Fruit fly (Drosophila melanogaster) whole organism, prepupa: ENCODE measurements around the gene Alms1b.
A peak's percentile ranks its signal among the peaks of the same experiment; 100 is the strongest.

Experiments
- Blimp-1 ChIP-seq: fragments of 200-800 bp; sonication (Bioruptor generic); optimal IDR thresholded peaks from 3 replicates; lab custom pipeline; 2017; ENCODE audit warnings: missing biosample characterization, missing genetic modification characterization, mild to moderate bottlenecking, moderate library complexity, missing genetic modification reagents
- CG10631 ChIP-seq: fragments of 200-800 bp; sonication (Bioruptor generic); optimal IDR thresholded peaks from 2 replicates; lab custom pipeline; 2016; ENCODE audit warnings: missing biosample characterization, missing genetic modification characterization
- CG11294 ChIP-seq: fragments of 200-800 bp; sonication (Bioruptor generic); IDR thresholded peaks from 2 replicates; pipeline ENCODE4 v1.3.6; 2022; ENCODE audit warnings: missing biosample characterization, missing genetic modification characterization
- CG11762 ChIP-seq: fragments of 200-800 bp; sonication (Bioruptor generic); optimal IDR thresholded peaks from 3 replicates; lab custom pipeline; 2016; ENCODE audit warnings: missing biosample characterization, missing genetic modification characterization; ENCODE audit not compliant: insufficient read depth
- CG11902 ChIP-seq: fragments of 200-800 bp; sonication (Bioruptor generic); optimal IDR thresholded peaks from 3 replicates; lab custom pipeline; 2016; ENCODE audit warnings: missing biosample characterization, missing genetic modification characterization
- CG15336 ChIP-seq: fragments of 200-800 bp; sonication (Bioruptor generic); IDR thresholded peaks from 2 replicates; pipeline ENCODE4 v1.3.6; 2022; ENCODE audit warnings: missing biosample characterization, missing genetic modification characterization
- CG1621 ChIP-seq: fragments of 200-800 bp; sonication (Bioruptor generic); optimal IDR thresholded peaks from 3 replicates; lab custom pipeline; 2018; ENCODE audit warnings: missing biosample characterization, mild to moderate bottlenecking, missing genetic modification characterization
- CG16779 ChIP-seq: fragments of 200-800 bp; sonication (Bioruptor generic); optimal IDR thresholded peaks from 3 replicates; lab custom pipeline; 2017; ENCODE audit warnings: missing biosample characterization, mild to moderate bottlenecking, missing genetic modification characterization
- CG3032 ChIP-seq: fragments of 200-800 bp; optimal IDR thresholded peaks from 2 replicates; lab custom pipeline; 2019; ENCODE audit warnings: missing biosample characterization, mild to moderate bottlenecking, missing genetic modification characterization, moderate library complexity
- CG31627 ChIP-seq: fragments of 200-800 bp; sonication (Bioruptor generic); optimal IDR thresholded peaks from 3 replicates; lab custom pipeline; 2016; ENCODE audit warnings: missing biosample characterization, missing genetic modification characterization
- CG6276 ChIP-seq: fragments of 200-800 bp; sonication (Bioruptor generic); optimal IDR thresholded peaks from 2 replicates; lab custom pipeline; 2017; ENCODE audit warnings: missing biosample characterization, mild to moderate bottlenecking, missing genetic modification characterization
- CG6808 ChIP-seq: fragments of 200-800 bp; sonication (Bioruptor generic); optimal IDR thresholded peaks from 3 replicates; lab custom pipeline; 2017; ENCODE audit warnings: missing biosample characterization, missing genetic modification characterization, mild to moderate bottlenecking, moderate library complexity, missing genetic modification reagents
- CG6854 ChIP-seq: fragments of 200-800 bp; sonication (Bioruptor generic); optimal IDR thresholded peaks from 2 replicates; lab custom pipeline; 2017; ENCODE audit warnings: missing biosample characterization, mild to moderate bottlenecking, missing genetic modification characterization
- Eip78C ChIP-seq: fragments of 200-800 bp; sonication (Bioruptor generic); peaks from one replicate; lab custom pipeline; 2016; ENCODE audit warnings: missing biosample characterization, missing genetic modification characterization
- Ets21C ChIP-seq: fragments of 200-800 bp; sonication (Bioruptor generic); optimal IDR thresholded peaks from 3 replicates; lab custom pipeline; 2016; ENCODE audit warnings: missing biosample characterization, missing genetic modification characterization
- Ets96B ChIP-seq: fragments of 200-800 bp; optimal IDR thresholded peaks from 2 replicates; lab custom pipeline; 2019; ENCODE audit warnings: missing biosample characterization, mild to moderate bottlenecking, missing genetic modification characterization, moderate library complexity
- Hr4 ChIP-seq: fragments of 200-800 bp; sonication (Bioruptor generic); optimal IDR thresholded peaks from 3 replicates; lab custom pipeline; 2016; ENCODE audit warnings: missing biosample characterization, missing genetic modification characterization
- OdsH ChIP-seq: fragments of 200-800 bp; sonication (Bioruptor generic); optimal IDR thresholded peaks from 3 replicates; lab custom pipeline; 2016; ENCODE audit warnings: missing biosample characterization, missing genetic modification characterization
- Sox14 ChIP-seq: fragments of 200-800 bp; sonication (Bioruptor generic); optimal IDR thresholded peaks from 3 replicates; lab custom pipeline; 2016; ENCODE audit warnings: missing biosample characterization, missing genetic modification characterization
- achi ChIP-seq: fragments of 200-800 bp; sonication (Bioruptor generic); optimal IDR thresholded peaks from 3 replicates; lab custom pipeline; 2016; ENCODE audit warnings: missing biosample characterization, missing genetic modification characterization
- cyc ChIP-seq: fragments of 200-800 bp; sonication (Bioruptor generic); optimal IDR thresholded peaks from 3 replicates; lab custom pipeline; 2016; ENCODE audit warnings: missing biosample characterization, missing genetic modification characterization
- esn ChIP-seq: fragments of 200-800 bp; sonication (Bioruptor generic); optimal IDR thresholded peaks from 2 replicates; lab custom pipeline; 2016; ENCODE audit warnings: missing biosample characterization, mild to moderate bottlenecking, missing genetic modification characterization, moderate library complexity
- lz ChIP-seq: fragments of 200-800 bp; sonication (Bioruptor generic); optimal IDR thresholded peaks from 3 replicates; lab custom pipeline; 2016; ENCODE audit warnings: missing biosample characterization, missing genetic modification characterization
- net ChIP-seq: fragments of 200-800 bp; sonication (Bioruptor generic); optimal IDR thresholded peaks from 3 replicates; lab custom pipeline; 2016; ENCODE audit warnings: missing biosample characterization, missing genetic modification characterization
- salr ChIP-seq, 2 experiments: fragments of 200-800 bp; sonication (Bioruptor generic); optimal IDR thresholded peaks; 3 replicates each; lab custom pipeline; 2016 to 2018; ENCODE audit warnings: missing biosample characterization in 2 of 2, missing genetic modification characterization in 2 of 2, mild to moderate bottlenecking in 1 of 2
- spab ChIP-seq: fragments of 200-800 bp; sonication (Bioruptor generic); optimal IDR thresholded peaks from 2 replicates; lab custom pipeline; 2017; ENCODE audit warnings: missing biosample characterization, mild to moderate bottlenecking, missing genetic modification characterization, missing genetic modification reagents
- ss ChIP-seq, 2 experiments: fragments of 200-800 bp; sonication (Bioruptor generic); optimal IDR thresholded peaks; 2 replicates in 1 of 2; 3 replicates in 1 of 2; lab custom pipeline; 2017 to 2018; ENCODE audit warnings: mild to moderate bottlenecking in 2 of 2, missing biosample characterization in 2 of 2, missing genetic modification characterization in 2 of 2, moderate library complexity in 1 of 2
- svp ChIP-seq: fragments of 200-800 bp; sonication (Bioruptor generic); peaks from one replicate; lab custom pipeline; 2016; ENCODE audit warnings: missing biosample characterization, missing genetic modification characterization
- topi ChIP-seq: fragments of 200-800 bp; sonication (Bioruptor generic); optimal IDR thresholded peaks from 3 replicates; lab custom pipeline; 2016; ENCODE audit warnings: missing biosample characterization, missing genetic modification characterization
- vri ChIP-seq: fragments of 200-800 bp; sonication (Bioruptor generic); optimal IDR thresholded peaks from 3 replicates; lab custom pipeline; 2016; ENCODE audit warnings: missing biosample characterization, mild to moderate bottlenecking, missing genetic modification characterization

Alms1b gene

DNA sequence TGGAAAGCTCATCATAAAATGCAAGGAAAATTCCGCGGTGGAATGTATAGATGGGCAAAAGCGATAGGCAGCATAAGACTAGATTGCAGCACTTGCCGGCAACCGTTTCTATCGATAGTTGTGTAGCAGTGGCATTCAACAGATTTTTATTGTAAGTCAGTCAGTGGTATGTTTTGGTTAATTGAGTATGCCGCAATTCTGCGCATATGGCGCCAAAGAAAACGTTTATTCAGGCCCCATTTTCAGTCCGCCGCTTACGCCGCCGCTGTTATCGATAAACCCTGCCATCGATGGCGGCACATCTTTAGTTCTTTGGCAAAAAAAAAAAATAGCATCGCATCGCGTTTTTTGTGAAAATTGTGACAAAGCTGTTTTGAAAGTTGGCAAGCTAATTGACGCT, 19.0 kb upstream of the Alms1b start, which contains the start of the genes Cbp80 and Torsin:
Gene Cbp80, plus strand, starts transcription at position 265 of the 400 bp plus-strand sequence.
Gene Torsin, minus strand, starts transcription at position 282 of the 400 bp plus-strand sequence.
- TF ChIP-seq salr (GFP tag; optimal IDR thresholded peaks at IDR 0.05; lab: Kevin White, UChicago) = no peak
- TF ChIP-seq CG6808 (GFP tag; lab: Kevin White, UChicago) = peak; percentile 52
- peak; percentile 22 for TF ChIP-seq CG31627 (GFP tag; lab: Kevin White, UChicago)
- TF ChIP-seq CG10631 = no peak
- TF ChIP-seq CG11294 (GFP tag; lab: Robert Waterston, UW) = no peak
- TF ChIP-seq CG3032 = peak; percentile 2
- TF ChIP-seq lz (GFP tag; lab: Kevin White, UChicago) = peak; percentile 29
- TF ChIP-seq Hr4 = no peak
- peak; percentile 38 for TF ChIP-seq esn
- TF ChIP-seq, all 60 proteins: peak for 5

DNA sequence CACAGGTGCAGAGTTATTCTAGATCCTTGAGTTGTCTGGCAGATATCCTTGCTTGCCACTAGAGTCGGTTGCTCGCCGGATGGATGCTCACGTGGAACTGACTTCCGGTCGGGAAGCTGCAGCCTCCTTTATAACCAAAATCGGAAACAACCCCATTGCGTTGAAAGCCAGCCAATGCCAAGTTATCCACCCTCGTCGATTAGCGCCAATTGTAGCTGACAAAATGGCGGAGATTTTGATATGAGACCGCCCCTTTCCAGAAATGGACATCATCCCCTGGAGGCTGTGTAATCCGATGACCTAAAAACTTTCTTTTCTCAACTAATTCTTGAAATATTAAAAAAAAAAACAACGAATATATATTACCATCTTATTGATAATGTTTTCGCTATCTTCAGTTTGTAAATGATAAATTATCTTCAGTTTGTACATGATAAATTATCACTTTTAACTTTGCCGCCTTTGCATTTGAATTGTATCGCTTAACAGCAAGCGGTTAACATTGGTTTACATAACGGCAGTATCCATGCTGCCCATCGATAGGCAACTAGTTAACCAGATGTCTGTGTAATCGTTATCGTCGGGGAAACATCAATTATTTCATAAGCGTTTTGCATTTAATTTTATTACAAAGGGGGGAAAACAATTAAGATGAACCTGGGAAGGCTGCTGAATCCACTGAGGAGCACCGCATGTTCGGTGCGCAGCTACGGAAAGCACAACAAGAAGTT, 16.7 kb upstream of the Alms1b start, which contains the start of the genes HLH4C and mRpL30:
Gene HLH4C, minus strand, starts transcription at position 99 of the 731 bp plus-strand sequence.
Gene mRpL30, plus strand, starts transcription at position 556 of the 731 bp plus-strand sequence.
- TF ChIP-seq CG6808 (GFP tag; lab: Kevin White, UChicago) = peak; percentile 99
- TF ChIP-seq CG11902 (GFP tag; lab: Kevin White, UChicago) = no peak
- no peak for TF ChIP-seq Sox14
- TF ChIP-seq, all 60 proteins: peak for 1

DNA sequence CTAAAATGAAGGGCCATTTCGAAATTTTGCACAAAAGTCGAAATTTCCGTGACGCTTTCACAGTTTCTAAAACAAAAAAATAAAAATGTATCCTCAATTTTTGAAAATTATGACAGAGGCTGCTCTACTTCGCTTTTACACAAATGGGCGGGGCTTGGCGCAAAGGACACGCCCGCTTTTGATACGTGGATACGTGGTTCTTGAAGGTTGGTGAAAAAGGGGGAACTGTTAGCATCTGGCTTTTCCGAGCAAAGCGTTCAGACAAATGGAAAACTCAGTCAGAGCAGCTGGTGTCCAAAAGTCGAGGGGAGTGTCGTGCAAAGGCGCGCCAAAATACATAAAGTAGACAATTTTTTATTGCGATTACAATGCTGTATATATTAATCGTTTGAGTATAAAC, 14.0 kb upstream of the Alms1b start, which contains the start of gene CG3062:
Gene CG3062, minus strand, starts transcription at position 101 of the 400 bp plus-strand sequence.
- TF ChIP-seq CG11762 (no peak), achi (GFP tag; lab: Kevin White, UChicago) (no peak), CG11294 (GFP tag; lab: Robert Waterston, UW) (no peak)

DNA sequence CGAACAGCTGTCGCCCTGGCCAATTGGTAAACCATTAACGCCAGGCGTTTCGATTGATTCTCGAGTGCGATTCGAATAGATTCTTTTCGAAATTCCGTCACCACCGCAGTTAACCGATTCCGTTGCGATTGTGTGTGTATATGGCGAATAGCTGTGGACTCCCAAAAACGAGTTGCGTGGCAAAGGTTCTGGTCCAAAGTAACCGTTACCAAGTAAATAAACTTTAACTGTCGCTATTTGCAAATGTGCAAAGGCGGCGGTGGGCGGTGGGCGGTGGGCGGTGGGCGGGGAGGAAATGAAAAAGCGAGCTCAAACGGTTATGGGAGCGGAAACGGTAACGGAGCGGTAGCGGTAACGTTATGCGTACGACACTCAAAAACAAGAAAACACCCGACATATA, 13.2 kb upstream of the Alms1b start, which contains the start of gene CG3081:
Gene CG3081, minus strand, starts transcription at position 101 of the 400 bp plus-strand sequence.
- TF ChIP-seq cyc (no peak), ss (GFP tag; optimal IDR thresholded peaks at IDR 0.05; lab: Kevin White, UChicago) (no peak), Ets96B (tag; lab: Kevin White, UChicago) (no peak), CG31627 (GFP tag; lab: Kevin White, UChicago) (no peak), OdsH (GFP tag; lab: Kevin White, UChicago) (no peak), net (no peak), CG15336 (no peak), Blimp-1 (no peak), CG6808 (GFP tag; lab: Kevin White, UChicago) (no peak), Hr4 (no peak), CG6854 (GFP tag; lab: Kevin White, UChicago) (no peak)

DNA sequence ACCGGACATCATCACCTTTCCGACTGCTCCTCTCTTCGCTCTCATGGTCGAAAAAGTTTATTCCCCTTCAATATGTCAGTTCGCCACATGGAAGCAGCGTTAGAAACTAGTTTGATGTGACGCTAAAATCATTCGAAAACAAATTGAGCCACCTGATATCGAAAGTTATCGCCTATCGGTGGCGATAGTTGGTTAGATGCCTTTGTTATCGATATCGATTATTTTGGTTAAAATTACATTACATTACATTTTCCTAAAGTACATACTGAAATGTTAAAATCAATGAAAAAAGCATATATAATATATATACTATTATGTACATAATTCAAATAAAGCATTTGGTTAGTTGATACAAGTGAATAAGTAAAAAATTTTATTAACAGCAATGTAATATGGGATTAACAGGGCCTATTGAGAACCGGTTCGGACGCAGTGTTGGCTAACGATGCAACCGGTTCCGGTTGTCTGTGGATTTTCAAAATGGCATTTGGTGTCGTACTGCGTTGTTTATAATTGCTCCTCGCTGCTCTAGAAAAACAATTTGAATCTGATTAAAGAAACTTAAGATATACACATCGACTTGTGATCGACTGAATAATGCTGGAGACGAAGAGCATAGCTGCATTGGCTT, 5.2 kb upstream of the Alms1b start, which contains the start of the genes Alms1a and pon:
Gene Alms1a, minus strand, starts transcription at position 149 of the 631 bp plus-strand sequence.
Gene pon, plus strand, starts transcription at position 463 of the 631 bp plus-strand sequence.
- TF ChIP-seq esn = peak; percentile 15
- peak; percentile 46 for TF ChIP-seq CG6808 (GFP tag; lab: Kevin White, UChicago)
- no peak for TF ChIP-seq topi
- TF ChIP-seq cyc = no peak
- TF ChIP-seq CG6276 (GFP tag; lab: Kevin White, UChicago) = no peak
- TF ChIP-seq vri = no peak

DNA sequence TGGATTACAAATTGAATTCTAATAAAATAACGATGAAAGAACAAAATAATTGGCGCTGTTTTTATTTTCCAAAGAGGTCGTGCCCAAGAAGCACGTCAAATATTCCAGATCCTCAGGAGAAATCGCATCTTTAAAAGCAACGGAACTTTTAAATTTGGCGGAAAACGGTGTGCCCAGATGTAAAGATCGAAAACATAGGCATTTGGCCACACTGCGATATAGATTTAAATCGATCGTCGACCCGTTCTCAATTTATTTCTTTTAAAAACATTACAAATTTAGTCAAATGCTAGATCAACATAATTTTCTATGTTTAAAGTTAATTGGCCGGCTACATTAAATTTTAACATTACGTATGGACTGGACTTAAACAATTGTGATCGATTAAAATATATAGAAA, 3.6 kb downstream of the Alms1b start:
- peak; percentile 40 for TF ChIP-seq Eip78C (GFP tag; lab: Kevin White, UChicago)
- no peak for TF ChIP-seq CG16779

DNA sequence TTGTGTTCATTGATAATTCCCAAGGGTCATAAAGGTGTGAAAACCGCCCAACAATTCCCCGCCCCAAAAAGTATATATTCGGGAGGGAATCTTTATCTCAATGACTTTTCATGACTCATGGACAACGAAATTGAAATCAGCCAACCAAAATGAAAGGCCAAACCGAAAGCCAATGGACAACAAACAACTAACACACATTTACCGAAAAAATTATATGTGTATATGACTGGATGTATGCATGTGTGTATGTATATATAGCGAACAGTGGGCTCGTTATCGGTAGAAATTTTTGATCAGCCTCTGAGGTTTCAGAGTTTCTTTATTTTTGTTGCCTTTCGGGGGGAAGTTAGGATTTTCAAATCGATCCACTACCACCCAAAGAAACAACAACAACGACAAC, 11.9 kb downstream of the Alms1b start:
- TF ChIP-seq Ets21C (GFP tag; lab: Kevin White, UChicago) (no peak), vri (peak; percentile 6), svp (GFP tag; lab: Kevin White, UChicago) (peak; percentile 38), spab (GFP tag; lab: Kevin White, UChicago) (no peak), CG1621 (tag; lab: Kevin White, UChicago) (no peak)
